Worm (Caenorhabditis elegans): ENCODE measurements around the gene Y54G2A.76.

DNA sequence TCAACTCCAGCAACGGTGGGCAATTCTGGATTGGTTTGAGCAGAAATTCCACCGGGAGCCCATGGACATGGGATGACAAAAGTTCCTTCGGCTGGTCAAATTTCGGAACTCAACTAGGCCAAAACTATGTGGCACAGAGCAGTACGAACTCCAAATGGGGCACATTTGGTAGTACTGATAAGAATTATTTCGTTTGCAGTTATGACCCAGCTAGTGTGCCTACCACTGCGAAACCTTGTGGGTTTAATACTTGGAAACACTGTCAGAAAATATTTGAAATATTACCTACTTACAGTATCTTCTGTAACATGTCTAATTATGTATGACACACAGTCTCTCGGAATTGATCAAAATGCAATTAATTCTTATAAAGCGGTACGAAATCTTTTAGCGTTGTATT is 17.1 kb downstream of the Y54G2A.76 start:
- TF ChIP-seq ref-1 (GFP tag; conservative IDR thresholded peaks at IDR 0.05) (no peak), med-1 (GFP tag; optimal IDR thresholded peaks at IDR 0.05; ENCODE audit: insufficient read depth) (no peak), ztf-23 (GFP tag; IDR thresholded peaks at IDR 0.05) (no peak)

Data from whole organism, midembryonic.